Worm (Caenorhabditis elegans) whole organism, young adult: Measurements from ENCODE around the gene T13C2.7.

ENCODE experiments used
- C06A6.2 ChIP-seq: fragments of 200-800 bp; sonication (Bioruptor generic); conservative IDR thresholded peaks from 2 replicates; pipeline ENCODE4 v1.3.6; 2022; ENCODE audit warnings: missing genetic modification characterization, missing compliant biosample characterization
- akir-1 ChIP-seq: fragments of 200-800 bp; sonication (Bioruptor generic); optimal IDR thresholded peaks from 2 replicates; lab custom pipeline; 2018; ENCODE audit warnings: mild to moderate bottlenecking, missing genetic modification characterization, moderate library complexity, missing compliant biosample characterization
- ama-1 ChIP-seq, 3 experiments: fragments of 150-350 bp in 1 of 3; sonication (generic microtip) in 2 of 3; optimal IDR thresholded peaks; 2 replicates each; lab custom pipeline; 2014 to 2018; ENCODE audit warnings: missing biosample characterization in 2 of 3, missing genetic modification characterization in 2 of 3, missing genetic modification reagents in 2 of 3
- bed-1 ChIP-seq: fragments of 200-800 bp; sonication (Bioruptor generic); IDR thresholded peaks from 2 replicates; pipeline ENCODE4 v1.3.6; 2022; ENCODE audit warnings: missing genetic modification reagents, missing genetic modification characterization, missing compliant biosample characterization
- cebp-2 ChIP-seq: fragments of 200-800 bp; sonication (Bioruptor generic); IDR thresholded peaks from 2 replicates; pipeline ENCODE4 v1.3.6; 2022; ENCODE audit warnings: missing genetic modification characterization, missing compliant biosample characterization
- lin-26 ChIP-seq: fragments of 200-800 bp; sonication (Bioruptor generic); IDR thresholded peaks from 2 replicates; pipeline ENCODE4 v1.3.6; 2022; ENCODE audit warnings: missing genetic modification reagents, missing genetic modification characterization, missing compliant biosample characterization
- snpc-1.3 ChIP-seq: sonication (generic microtip); optimal IDR thresholded peaks from 2 replicates; lab custom pipeline; 2017; ENCODE audit warnings: missing genetic modification characterization, mild to moderate bottlenecking, missing compliant biosample characterization, antibody characterized with exemption, moderate library complexity, missing genotype, missing genetic modification reagents; ENCODE audit not compliant: insufficient read depth
- tbx-9 ChIP-seq: sonication (generic microtip); optimal IDR thresholded peaks from 2 replicates; lab custom pipeline; 2016; ENCODE audit warnings: borderline replicate concordance, missing genetic modification characterization, inconsistent platforms, missing compliant biosample characterization
- unc-130 ChIP-seq: sonication (generic microtip); optimal IDR thresholded peaks from 2 replicates; lab custom pipeline; 2016; ENCODE audit warnings: missing genetic modification reagents, missing genetic modification characterization, missing compliant biosample characterization
- unc-62 ChIP-seq: fragments of 150-350 bp; optimal IDR thresholded peaks from 2 replicates; lab custom pipeline; 2014; ENCODE audit warnings: missing biosample characterization, missing genetic modification reagents, missing genetic modification characterization
- zfh-2 ChIP-seq: fragments of 200-800 bp; sonication (Bioruptor generic); conservative IDR thresholded peaks from 2 replicates; pipeline ENCODE4 v1.3.6; 2022; ENCODE audit warnings: missing genetic modification reagents, missing genetic modification characterization, missing compliant biosample characterization

DNA sequence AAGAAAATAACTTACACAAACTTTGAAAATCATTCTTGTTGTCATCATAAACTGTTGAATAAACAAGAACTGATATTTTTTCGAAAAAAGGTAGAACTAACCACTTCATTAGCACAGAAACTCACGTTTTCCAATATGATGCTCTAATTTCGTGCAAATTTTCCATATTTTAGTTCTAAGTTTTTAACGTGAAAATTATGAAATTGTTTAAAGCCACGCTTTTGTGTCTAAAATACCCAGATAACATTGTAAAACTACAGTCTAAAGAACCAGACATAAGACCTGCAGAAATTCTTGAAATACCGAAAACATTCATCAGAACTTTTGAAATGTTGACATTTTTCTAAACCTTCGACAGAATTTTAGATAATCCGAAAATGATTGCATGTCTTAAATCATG lies 28.0 kb downstream of the T13C2.7 start, which contains the start of gene F31E8.5:
- TF ChIP-seq unc-130 (GFP tag; lab: Kevin White, UChicago): no peak
- no peak for TF ChIP-seq unc-62 (GFP tag; lab: Kevin White, UChicago)
- no peak for TF ChIP-seq cebp-2 (GFP tag; lab: Robert Waterston, UW)
- TF ChIP-seq bed-1 (GFP tag; lab: Robert Waterston, UW): no peak
- TF ChIP-seq ama-1 (optimal IDR thresholded peaks at IDR 0.05; lab: Kevin White, UChicago): no peak
- TF ChIP-seq ama-1 (GFP tag; optimal IDR thresholded peaks at IDR 0.05; lab: Kevin White, UChicago): no peak
- no peak for TF ChIP-seq lin-26 (GFP tag; lab: Robert Waterston, UW)
- no peak for TF ChIP-seq snpc-1.3 (tag; lab: Kevin White, UChicago)
- TF ChIP-seq tbx-9 (tag; lab: Kevin White, UChicago): no peak
- TF ChIP-seq akir-1 (GFP tag; lab: Kevin White, UChicago): no peak
- no peak for TF ChIP-seq zfh-2 (GFP tag; lab: Robert Waterston, UW)
- no peak for TF ChIP-seq C06A6.2 (GFP tag; lab: Robert Waterston, UW)
